Fruit fly (Drosophila melanogaster): ENCODE data around the gene Smr.
A peak's percentile ranks its signal among the peaks of the same experiment; 100 is the strongest.

Gene Smr

dm6 chrX:12747746-12748710 lies 5.6 kb upstream of the Smr start (continued):
- TF ChIP-seq CG14965 (GFP tag; optimal IDR thresholded peaks at IDR 0.05; ENCODE audit: borderline replicate concordance) (no peak), CG2678 (tag; optimal IDR thresholded peaks at IDR 0.05) (peak; percentile 84), CG4707 (GFP tag; optimal IDR thresholded peaks at IDR 0.05) (no peak), CG15073 (GFP tag; optimal IDR thresholded peaks at IDR 0.05) (no peak), CG2889 (GFP tag; IDR thresholded peaks at IDR 0.05) (no peak), CG12391 (tag; optimal IDR thresholded peaks at IDR 0.05) (peak; percentile 81), CG9727 (GFP tag; optimal IDR thresholded peaks at IDR 0.05) (peak; percentile 77), MBD-R2 (GFP tag; IDR thresholded peaks at IDR 0.05) (no peak), Blimp-1 (GFP tag; optimal IDR thresholded peaks at IDR 0.05) (peak; percentile 79), CG14014 (GFP tag; IDR thresholded peaks at IDR 0.05) (no peak), CG13894 (tag; optimal IDR thresholded peaks at IDR 0.05) (no peak), CG10565 (GFP tag; optimal IDR thresholded peaks at IDR 0.05) (no peak), Kr (GFP tag; optimal IDR thresholded peaks at IDR 0.05) (no peak), btn (GFP tag; optimal IDR thresholded peaks at IDR 0.05) (no peak), E2f1 (GFP tag; IDR thresholded peaks at IDR 0.05) (peak; percentile 40), scrt (GFP tag; optimal IDR thresholded peaks at IDR 0.05) (peak; percentile 4), pb (GFP tag; optimal IDR thresholded peaks at IDR 0.05) (no peak), HmgZ (tag; optimal IDR thresholded peaks at IDR 0.05) (peak; percentile 7), Ets97D (GFP tag; optimal IDR thresholded peaks at IDR 0.05) (no peak), CG16813 (GFP tag; IDR thresholded peaks at IDR 0.05; ENCODE audit: partially characterized antibody) (no peak), pan (optimal IDR thresholded peaks at IDR 0.05) (no peak), pan (GFP tag; optimal IDR thresholded peaks at IDR 0.05 in 1 of 2, IDR thresholded peaks at IDR 0.05 in 1 of 2) (peak in 1 of 2 experiments; percentile 49), Antp (GFP tag; optimal IDR thresholded peaks at IDR 0.05) (no peak), hth (optimal IDR thresholded peaks at IDR 0.05) (no peak), CG13296 (GFP tag; optimal IDR thresholded peaks at IDR 0.05) (peak; percentile 26), sob (GFP tag; IDR thresholded peaks at IDR 0.05) (no peak), CG8388 (GFP tag; optimal IDR thresholded peaks at IDR 0.05) (peak; percentile 74), usp (GFP tag; optimal IDR thresholded peaks at IDR 0.05) (no peak), da (GFP tag; optimal IDR thresholded peaks at IDR 0.05) (no peak), hb (GFP tag; IDR thresholded peaks at IDR 0.05; ENCODE audit: partially characterized antibody) (no peak), CG16815 (GFP tag; optimal IDR thresholded peaks at IDR 0.05) (peak; percentile 25), CG11695 (GFP tag; IDR thresholded peaks at IDR 0.05) (0 out of 3 replicates have a peak, but pooled peaks have one; percentile 31), Doc3 (GFP tag; IDR thresholded peaks at IDR 0.05; ENCODE audit: partially characterized antibody) (no peak), Bgb (GFP tag; IDR thresholded peaks at IDR 0.05; ENCODE audit: partially characterized antibody) (no peak), HLHmδ (GFP tag; optimal IDR thresholded peaks at IDR 0.05) (no peak), bab2 (GFP tag; optimal IDR thresholded peaks at IDR 0.05) (no peak), unpg (GFP tag; optimal IDR thresholded peaks at IDR 0.05) (peak; percentile 69), crp (GFP tag; optimal IDR thresholded peaks at IDR 0.05) (no peak), pum (GFP tag; optimal IDR thresholded peaks at IDR 0.05) (no peak), tx (GFP tag; optimal IDR thresholded peaks at IDR 0.05) (no peak), Chrac-16 (GFP tag; optimal IDR thresholded peaks at IDR 0.05) (no peak), Myb (GFP tag; optimal IDR thresholded peaks at IDR 0.05) (no peak), CG33213 (GFP tag; optimal IDR thresholded peaks at IDR 0.05) (no peak), Hmx (GFP tag; optimal IDR thresholded peaks at IDR 0.05) (no peak), gt (GFP tag; IDR thresholded peaks at IDR 0.05) (no peak), CrebB (tag; optimal IDR thresholded peaks at IDR 0.05) (no peak), D (optimal IDR thresholded peaks at IDR 0.05) (no peak), D (GFP tag; optimal IDR thresholded peaks at IDR 0.05) (peak; percentile 40), ro (GFP tag; IDR thresholded peaks at IDR 0.05) (no peak)
